Worm (Caenorhabditis elegans) whole organism, L2 larva: ENCODE data around the gene K06A4.10.

Experiments used
- C34F6.9 ChIP-seq: fragments of 150-350 bp; optimal IDR thresholded peaks from 2 replicates; lab custom pipeline; 2014; ENCODE audit warnings: missing biosample characterization, missing genetic modification characterization
- F13H6.1 ChIP-seq: sonication (generic microtip); optimal IDR thresholded peaks from 2 replicates; lab custom pipeline; 2016; ENCODE audit warnings: missing genetic modification characterization, missing compliant biosample characterization
- R02D3.7 ChIP-seq: fragments of 150-350 bp; optimal IDR thresholded peaks from 2 replicates; lab custom pipeline; 2014; ENCODE audit warnings: missing biosample characterization, missing genetic modification characterization
- Y55F3AM.14 ChIP-seq: fragments of 200-800 bp; sonication (Bioruptor generic); optimal IDR thresholded peaks from 2 replicates; lab custom pipeline; 2018; ENCODE audit warnings: mild to moderate bottlenecking, missing genetic modification characterization, missing compliant biosample characterization
- alr-1 ChIP-seq: fragments of 150-350 bp; optimal IDR thresholded peaks from 2 replicates; lab custom pipeline; 2014; ENCODE audit warnings: missing biosample characterization, missing genetic modification characterization
- ama-1 ChIP-seq: fragments of 150-350 bp; optimal IDR thresholded peaks from 2 replicates; lab custom pipeline; 2018; ENCODE audit warnings: inconsistent platforms
- blmp-1 ChIP-seq: sonication (generic microtip); optimal IDR thresholded peaks from 2 replicates; lab custom pipeline; 2017; ENCODE audit warnings: missing genetic modification characterization, mild to moderate bottlenecking, missing compliant biosample characterization, antibody characterized with exemption, moderate library complexity; ENCODE audit not compliant: insufficient read depth
- ceh-16 ChIP-seq: fragments of 150-350 bp; optimal IDR thresholded peaks from 2 replicates; lab custom pipeline; 2014; ENCODE audit warnings: missing biosample characterization, missing genetic modification characterization
- ceh-82 ChIP-seq: fragments of 150-350 bp; optimal IDR thresholded peaks from 2 replicates; lab custom pipeline; 2014; ENCODE audit warnings: missing biosample characterization, missing genetic modification characterization
- crh-2 ChIP-seq: sonication (generic microtip); optimal IDR thresholded peaks from 2 replicates; lab custom pipeline; 2017; ENCODE audit warnings: missing biosample characterization, missing genetic modification characterization
- dmd-4 ChIP-seq: sonication (generic microtip); optimal IDR thresholded peaks from 2 replicates; lab custom pipeline; 2017; ENCODE audit warnings: missing biosample characterization, missing genetic modification characterization
- egl-27 ChIP-seq: sonication (generic microtip); optimal IDR thresholded peaks from 3 replicates; lab custom pipeline; 2017; ENCODE audit warnings: missing biosample characterization, missing genetic modification reagents, missing genetic modification characterization
- fos-1 ChIP-seq: fragments of 150-350 bp; optimal IDR thresholded peaks from 2 replicates; lab custom pipeline; 2014; ENCODE audit warnings: missing biosample characterization, missing genetic modification characterization
- gmeb-1 ChIP-seq: fragments of 150-350 bp; optimal IDR thresholded peaks from 2 replicates; lab custom pipeline; 2014; ENCODE audit warnings: missing biosample characterization, missing genetic modification characterization
- lin-13 ChIP-seq: fragments of 150-350 bp; optimal IDR thresholded peaks from 2 replicates; lab custom pipeline; 2014; ENCODE audit warnings: missing biosample characterization, missing genetic modification reagents, missing genetic modification characterization
- lsy-2 ChIP-seq, 2 experiments: fragments of 150-350 bp in 1 of 2; sonication (generic microtip) in 1 of 2; optimal IDR thresholded peaks; 2 replicates each; lab custom pipeline; 2014 to 2017; ENCODE audit warnings: missing biosample characterization in 2 of 2, missing genetic modification characterization in 2 of 2
- mab-5 ChIP-seq: fragments of 150-350 bp; optimal IDR thresholded peaks from 2 replicates; lab custom pipeline; 2014; ENCODE audit warnings: missing biosample characterization, missing genetic modification characterization
- mdl-1 ChIP-seq, 2 experiments: fragments of 150-350 bp in 1 of 2; sonication (generic microtip) in 1 of 2; optimal IDR thresholded peaks; 2 replicates each; lab custom pipeline; 2017; ENCODE audit warnings: missing biosample characterization in 2 of 2, missing genetic modification characterization in 2 of 2
- nhr-10 ChIP-seq: sonication (generic microtip); optimal IDR thresholded peaks from 2 replicates; lab custom pipeline; 2017; ENCODE audit warnings: missing biosample characterization, missing genetic modification characterization
- nhr-12 ChIP-seq: fragments of 150-350 bp; optimal IDR thresholded peaks from 2 replicates; lab custom pipeline; 2014; ENCODE audit warnings: missing biosample characterization, missing genetic modification characterization
- nhr-129 ChIP-seq: fragments of 150-350 bp; optimal IDR thresholded peaks from 2 replicates; lab custom pipeline; 2014; ENCODE audit warnings: missing biosample characterization, missing genetic modification characterization
- nhr-23 ChIP-seq: fragments of 150-350 bp; optimal IDR thresholded peaks from 2 replicates; lab custom pipeline; 2014; ENCODE audit warnings: missing biosample characterization, missing genetic modification reagents, missing genetic modification characterization
- nhr-237 ChIP-seq: fragments of 150-350 bp; optimal IDR thresholded peaks from 2 replicates; lab custom pipeline; 2014; ENCODE audit warnings: missing biosample characterization, missing genetic modification characterization
- nhr-25 ChIP-seq: fragments of 150-350 bp; sonication (generic microtip); optimal IDR thresholded peaks from 3 replicates; lab custom pipeline; 2014; ENCODE audit warnings: missing biosample characterization, missing genetic modification characterization
- nhr-6 ChIP-seq: fragments of 150-350 bp; optimal IDR thresholded peaks from 2 replicates; lab custom pipeline; 2014; ENCODE audit warnings: missing biosample characterization, missing genetic modification characterization
- nhr-77 ChIP-seq: fragments of 150-350 bp; optimal IDR thresholded peaks from 2 replicates; lab custom pipeline; 2014; ENCODE audit warnings: missing biosample characterization, missing genetic modification characterization
- peb-1 ChIP-seq: fragments of 150-350 bp; optimal IDR thresholded peaks from 2 replicates; lab custom pipeline; 2014; ENCODE audit warnings: missing biosample characterization, missing genetic modification characterization
- sem-4 ChIP-seq: fragments of 150-350 bp; optimal IDR thresholded peaks from 2 replicates; lab custom pipeline; 2014; ENCODE audit warnings: missing biosample characterization, missing genetic modification reagents, missing genetic modification characterization
- skn-1 ChIP-seq: sonication (generic microtip); optimal IDR thresholded peaks from 2 replicates; lab custom pipeline; 2017; ENCODE audit warnings: missing biosample characterization, missing genetic modification characterization
- sma-3 ChIP-seq: sonication (generic microtip); optimal IDR thresholded peaks from 2 replicates; lab custom pipeline; 2016; ENCODE audit warnings: missing genetic modification reagents, missing genetic modification characterization, missing compliant biosample characterization
- sma-9 ChIP-seq, 2 experiments: fragments of 150-350 bp in 1 of 2; sonication (generic microtip) in 1 of 2; optimal IDR thresholded peaks; 2 replicates each; lab custom pipeline; 2014 to 2016; ENCODE audit warnings: missing genetic modification characterization in 2 of 2, mild to moderate bottlenecking in 1 of 2, missing biosample characterization in 1 of 2, missing compliant biosample characterization in 1 of 2, missing genetic modification reagents in 1 of 2, moderate library complexity in 1 of 2
- snpc-4 ChIP-seq: fragments of 150-350 bp; optimal IDR thresholded peaks from 2 replicates; lab custom pipeline; 2014; ENCODE audit warnings: missing biosample characterization, missing genetic modification characterization
- unc-39 ChIP-seq: fragments of 150-350 bp; optimal IDR thresholded peaks from 2 replicates; lab custom pipeline; 2014; ENCODE audit warnings: missing biosample characterization, missing genetic modification characterization
- unc-55 ChIP-seq: fragments of 150-350 bp; sonication (generic microtip); optimal IDR thresholded peaks from 3 replicates; lab custom pipeline; 2014; ENCODE audit warnings: missing biosample characterization, missing genetic modification reagents, missing genetic modification characterization
- unc-62 ChIP-seq: fragments of 150-350 bp; optimal IDR thresholded peaks from 2 replicates; lab custom pipeline; 2014; ENCODE audit warnings: missing biosample characterization, missing genetic modification reagents, missing genetic modification characterization
- zag-1 ChIP-seq: fragments of 150-350 bp; optimal IDR thresholded peaks from 2 replicates; lab custom pipeline; 2014; ENCODE audit warnings: missing biosample characterization, missing genetic modification characterization
- ztf-11 ChIP-seq: sonication (generic microtip); optimal IDR thresholded peaks from 2 replicates; lab custom pipeline; 2017; ENCODE audit warnings: missing biosample characterization, missing genetic modification characterization
- ztf-4 ChIP-seq: fragments of 150-350 bp; optimal IDR thresholded peaks from 2 replicates; lab custom pipeline; 2014; ENCODE audit warnings: missing biosample characterization, missing genetic modification characterization

Gene K06A4.10

DNA sequence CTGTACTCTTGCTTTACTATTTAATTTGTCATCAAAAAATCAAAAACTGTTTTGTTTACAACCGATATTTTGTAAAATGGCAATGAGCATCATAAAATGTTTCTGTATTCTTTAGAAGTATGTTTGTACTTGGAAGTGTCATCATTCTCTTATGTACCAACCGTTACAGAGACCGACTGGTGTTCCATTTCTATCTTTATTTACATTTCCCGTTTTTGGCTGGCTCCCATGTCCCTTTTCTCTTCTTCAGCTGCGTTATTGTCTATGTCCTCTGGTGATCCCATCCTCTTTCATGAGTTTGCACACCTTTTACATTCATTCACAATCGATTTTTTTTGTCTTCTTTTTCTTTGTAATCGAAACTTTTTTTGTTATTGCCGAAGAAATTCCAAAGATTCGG, 38.1 kb downstream of the K06A4.10 start:
- TF ChIP-seq unc-55: no peak
- TF ChIP-seq sma-3: no peak
- no peak for TF ChIP-seq F13H6.1 (tag; lab: Kevin White, UChicago)
- no peak for TF ChIP-seq R02D3.7 (tag; lab: Kevin White, UChicago)
- TF ChIP-seq nhr-12: no peak
- no peak for TF ChIP-seq fos-1 (tag; lab: Kevin White, UChicago)
- no peak for TF ChIP-seq gmeb-1 (tag; lab: Kevin White, UChicago)
- TF ChIP-seq blmp-1 (tag; lab: Kevin White, UChicago): no peak
- no peak for TF ChIP-seq alr-1 (tag; lab: Kevin White, UChicago)
- TF ChIP-seq unc-39 (tag; lab: Kevin White, UChicago): no peak
- TF ChIP-seq nhr-77: no peak
- no peak for TF ChIP-seq nhr-129 (tag; lab: Kevin White, UChicago)
- TF ChIP-seq nhr-237: no peak
- TF ChIP-seq unc-62: no peak
- TF ChIP-seq ztf-11 (tag; lab: Kevin White, UChicago): no peak
- no peak for TF ChIP-seq ceh-82 (tag; lab: Kevin White, UChicago)
- no peak for TF ChIP-seq Y55F3AM.14 (GFP tag; lab: Kevin White, UChicago)
- TF ChIP-seq mab-5 (tag; lab: Kevin White, UChicago): no peak
- TF ChIP-seq nhr-25 (tag; lab: Kevin White, UChicago): no peak

DNA sequence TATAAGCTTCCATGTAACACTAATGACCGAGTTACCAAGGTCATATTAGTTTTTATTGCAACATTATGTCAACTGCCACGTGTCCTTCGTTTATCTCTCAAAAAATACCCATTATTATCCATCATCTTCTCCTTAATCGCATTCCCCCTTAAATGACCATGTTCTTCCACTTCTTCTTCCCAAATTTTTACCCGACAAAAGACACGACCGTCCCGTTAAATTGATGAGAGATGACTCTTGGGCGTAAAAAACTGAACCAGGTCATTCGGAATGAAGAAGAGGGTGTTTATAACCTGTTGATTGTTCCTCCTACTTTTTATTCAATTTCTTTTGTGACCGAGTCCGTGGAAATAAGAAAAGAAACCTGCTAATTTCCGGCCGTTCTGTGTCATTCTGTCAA, 45.0 kb downstream of the K06A4.10 start:
- TF ChIP-seq mdl-1 (tag; optimal IDR thresholded peaks at IDR 0.05; lab: Kevin White, UChicago): no peak
- TF ChIP-seq nhr-25 (tag; lab: Kevin White, UChicago): peak; percentile 2
- no peak for TF ChIP-seq ztf-11 (tag; lab: Kevin White, UChicago)
- TF ChIP-seq unc-39 (tag; lab: Kevin White, UChicago): no peak

DNA sequence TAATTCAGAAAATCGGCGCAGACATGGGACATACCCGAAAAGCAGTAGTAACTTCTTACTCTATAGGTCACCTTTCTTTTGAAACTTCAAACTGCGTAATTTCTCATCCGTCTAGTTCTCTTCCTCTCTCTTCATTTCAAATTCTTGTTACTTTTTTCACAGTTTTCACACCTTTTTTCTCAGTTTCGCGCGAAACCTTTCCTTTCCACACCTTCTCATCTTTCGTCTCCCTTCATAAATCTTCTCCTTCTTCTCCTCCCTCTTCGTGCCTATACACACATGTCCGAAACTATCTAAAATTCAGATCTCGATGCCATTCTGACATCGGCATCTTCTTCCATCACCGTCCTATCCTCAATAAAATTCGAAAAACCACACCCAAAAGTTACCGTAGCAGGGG, 45.9 kb downstream of the K06A4.10 start, which contains the start of gene wdr-62:
TSS of gene wdr-62 (plus strand) at position 301 of the 400 bp plus-strand sequence.
- peak; percentile 4 for TF ChIP-seq nhr-25 (tag; lab: Kevin White, UChicago)
- no peak for TF ChIP-seq sma-3

ce11 chrV:9443109-9443508, 46.5 kb downstream of the K06A4.10 start:
- TF ChIP-seq gmeb-1 (tag; lab: Kevin White, UChicago): peak; percentile 35
- no peak for TF ChIP-seq mdl-1 (tag; optimal IDR thresholded peaks at IDR 0.05; lab: Kevin White, UChicago)
- TF ChIP-seq lin-13 (GFP tag; lab: Kevin White, UChicago): no peak
- TF ChIP-seq fos-1 (tag; lab: Kevin White, UChicago): peak; percentile 92
- TF ChIP-seq sma-9 (GFP tag; optimal IDR thresholded peaks at IDR 0.05; lab: Kevin White, UChicago): peak; percentile 67
- no peak for TF ChIP-seq sma-9 (tag; optimal IDR thresholded peaks at IDR 0.05; lab: Kevin White, UChicago)
- TF ChIP-seq egl-27 (tag; lab: Kevin White, UChicago): no peak
- TF ChIP-seq mab-5 (tag; lab: Kevin White, UChicago): no peak
- TF ChIP-seq ama-1 (lab: Kevin White, UChicago): no peak
- no peak for TF ChIP-seq zag-1
- TF ChIP-seq F13H6.1 (tag; lab: Kevin White, UChicago): peak; percentile 46
- peak; percentile 8 for TF ChIP-seq skn-1 (tag; lab: Kevin White, UChicago)
- no peak for TF ChIP-seq nhr-237
- TF ChIP-seq dmd-4: no peak
- no peak for TF ChIP-seq ztf-11 (tag; lab: Kevin White, UChicago)
- no peak for TF ChIP-seq Y55F3AM.14 (GFP tag; lab: Kevin White, UChicago)
- TF ChIP-seq lsy-2 (tag; optimal IDR thresholded peaks at IDR 0.05; lab: Kevin White, UChicago): no peak
- no peak for TF ChIP-seq R02D3.7 (tag; lab: Kevin White, UChicago)
- TF ChIP-seq crh-2: peak; percentile 49
- TF ChIP-seq, all 48 proteins: peak for 6

DNA sequence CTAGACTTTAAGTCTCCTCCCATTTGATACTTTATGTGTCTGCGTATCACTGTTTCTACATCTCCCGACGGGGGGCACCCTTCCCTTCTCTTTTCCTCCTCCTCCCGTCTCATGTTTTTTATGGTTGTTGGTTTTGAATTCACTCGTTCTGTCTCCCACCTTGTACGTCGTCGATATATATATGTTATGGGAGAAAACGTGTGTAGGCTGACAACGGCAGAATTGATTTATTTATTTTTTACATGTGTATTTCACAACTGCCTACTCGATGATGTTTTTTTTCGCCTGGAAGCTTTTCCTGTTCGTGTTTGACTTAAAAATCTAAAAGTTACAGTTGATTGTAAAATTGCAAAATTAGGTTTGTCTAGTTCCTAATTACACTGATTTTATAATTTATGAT, 47.1 kb downstream of the K06A4.10 start:
- TF ChIP-seq unc-55: peak; percentile 26
- peak; percentile 7 for TF ChIP-seq nhr-129 (tag; lab: Kevin White, UChicago)
- no peak for TF ChIP-seq ztf-4 (tag; lab: Kevin White, UChicago)
- TF ChIP-seq F13H6.1 (tag; lab: Kevin White, UChicago): peak; percentile 10
- TF ChIP-seq sma-9 (GFP tag; optimal IDR thresholded peaks at IDR 0.05; lab: Kevin White, UChicago): peak; percentile 38
- TF ChIP-seq sma-9 (tag; optimal IDR thresholded peaks at IDR 0.05; lab: Kevin White, UChicago): no peak

DNA sequence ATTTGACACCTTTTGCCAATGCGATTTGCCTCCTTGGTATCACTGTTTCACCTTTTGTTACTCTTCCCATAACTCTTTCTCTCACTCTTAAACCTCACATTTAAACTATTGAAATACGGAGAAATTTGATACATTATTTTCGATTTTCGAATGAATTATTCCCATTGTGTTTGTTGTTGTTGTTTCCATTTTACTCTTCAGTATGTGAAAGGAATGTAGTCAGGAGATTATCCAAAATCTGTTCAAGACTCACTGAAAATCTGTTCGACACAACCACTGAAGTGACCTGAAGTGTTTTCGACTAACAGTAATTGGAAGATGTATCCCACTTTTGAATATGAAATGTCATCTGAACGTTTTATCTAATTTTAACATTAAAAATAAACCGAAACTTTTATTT, 48.6 kb downstream of the K06A4.10 start:
- TF ChIP-seq unc-55 (no peak), unc-39 (tag; lab: Kevin White, UChicago) (no peak), peb-1 (no peak), snpc-4 (tag; lab: Kevin White, UChicago) (no peak), sem-4 (tag; lab: Kevin White, UChicago) (no peak), ztf-11 (tag; lab: Kevin White, UChicago) (no peak), nhr-129 (tag; lab: Kevin White, UChicago) (no peak), skn-1 (tag; lab: Kevin White, UChicago) (no peak), nhr-23 (tag; lab: Kevin White, UChicago) (no peak), nhr-10 (tag; lab: Kevin White, UChicago) (no peak), C34F6.9 (tag; lab: Kevin White, UChicago) (no peak), ceh-16 (tag; lab: Kevin White, UChicago) (no peak), nhr-6 (tag; lab: Kevin White, UChicago) (no peak), sma-3 (no peak), lin-13 (GFP tag; lab: Kevin White, UChicago) (no peak), nhr-237 (no peak)
- TF ChIP-seq, all 48 proteins: peak for 0
